Worm (Caenorhabditis elegans) whole organism, L2 larva: Measurements from ENCODE around the gene chtb-1.

Source experiments
- C34F6.9 ChIP-seq: fragments of 150-350 bp; optimal IDR thresholded peaks from 2 replicates; lab custom pipeline; 2014; ENCODE audit warnings: missing biosample characterization, missing genetic modification characterization
- F13H6.1 ChIP-seq: sonication (generic microtip); optimal IDR thresholded peaks from 2 replicates; lab custom pipeline; 2016; ENCODE audit warnings: missing genetic modification characterization, missing compliant biosample characterization
- R02D3.7 ChIP-seq: fragments of 150-350 bp; optimal IDR thresholded peaks from 2 replicates; lab custom pipeline; 2014; ENCODE audit warnings: missing biosample characterization, missing genetic modification characterization
- alr-1 ChIP-seq: fragments of 150-350 bp; optimal IDR thresholded peaks from 2 replicates; lab custom pipeline; 2014; ENCODE audit warnings: missing biosample characterization, missing genetic modification characterization
- aly-2 ChIP-seq: fragments of 150-350 bp; optimal IDR thresholded peaks from 2 replicates; lab custom pipeline; 2014; ENCODE audit warnings: missing biosample characterization, missing genetic modification characterization
- ama-1 ChIP-seq: fragments of 150-350 bp; optimal IDR thresholded peaks from 2 replicates; lab custom pipeline; 2018; ENCODE audit warnings: inconsistent platforms
- blmp-1 ChIP-seq: sonication (generic microtip); optimal IDR thresholded peaks from 2 replicates; lab custom pipeline; 2017; ENCODE audit warnings: missing genetic modification characterization, mild to moderate bottlenecking, missing compliant biosample characterization, antibody characterized with exemption, moderate library complexity; ENCODE audit not compliant: insufficient read depth
- ceh-82 ChIP-seq: fragments of 150-350 bp; optimal IDR thresholded peaks from 2 replicates; lab custom pipeline; 2014; ENCODE audit warnings: missing biosample characterization, missing genetic modification characterization
- crh-2 ChIP-seq: sonication (generic microtip); optimal IDR thresholded peaks from 2 replicates; lab custom pipeline; 2017; ENCODE audit warnings: missing biosample characterization, missing genetic modification characterization
- dmd-4 ChIP-seq: sonication (generic microtip); optimal IDR thresholded peaks from 2 replicates; lab custom pipeline; 2017; ENCODE audit warnings: missing biosample characterization, missing genetic modification characterization
- elt-3 ChIP-seq: sonication (generic microtip); optimal IDR thresholded peaks from 2 replicates; lab custom pipeline; 2017; ENCODE audit warnings: missing biosample characterization, missing genetic modification characterization
- fos-1 ChIP-seq: fragments of 150-350 bp; optimal IDR thresholded peaks from 2 replicates; lab custom pipeline; 2014; ENCODE audit warnings: missing biosample characterization, missing genetic modification characterization
- gmeb-1 ChIP-seq: fragments of 150-350 bp; optimal IDR thresholded peaks from 2 replicates; lab custom pipeline; 2014; ENCODE audit warnings: missing biosample characterization, missing genetic modification characterization
- lin-11 ChIP-seq: fragments of 150-350 bp; sonication (generic microtip); optimal IDR thresholded peaks from 2 replicates; lab custom pipeline; 2014; ENCODE audit warnings: missing biosample characterization, missing genetic modification characterization, inconsistent platforms, mixed read lengths
- lin-13 ChIP-seq: fragments of 150-350 bp; optimal IDR thresholded peaks from 2 replicates; lab custom pipeline; 2014; ENCODE audit warnings: missing biosample characterization, missing genetic modification reagents, missing genetic modification characterization
- lin-39 ChIP-seq: fragments of 150-350 bp; optimal IDR thresholded peaks from 2 replicates; lab custom pipeline; 2014; ENCODE audit warnings: missing biosample characterization, missing genetic modification reagents, missing genetic modification characterization
- lsy-2 ChIP-seq, 2 experiments: fragments of 150-350 bp in 1 of 2; sonication (generic microtip) in 1 of 2; optimal IDR thresholded peaks; 2 replicates each; lab custom pipeline; 2014 to 2017; ENCODE audit warnings: missing biosample characterization in 2 of 2, missing genetic modification characterization in 2 of 2
- mab-5 ChIP-seq: fragments of 150-350 bp; optimal IDR thresholded peaks from 2 replicates; lab custom pipeline; 2014; ENCODE audit warnings: missing biosample characterization, missing genetic modification characterization
- mdl-1 ChIP-seq, 2 experiments: fragments of 150-350 bp in 1 of 2; sonication (generic microtip) in 1 of 2; optimal IDR thresholded peaks; 2 replicates each; lab custom pipeline; 2017; ENCODE audit warnings: missing biosample characterization in 2 of 2, missing genetic modification characterization in 2 of 2
- nhr-10 ChIP-seq: sonication (generic microtip); optimal IDR thresholded peaks from 2 replicates; lab custom pipeline; 2017; ENCODE audit warnings: missing biosample characterization, missing genetic modification characterization
- nhr-11 ChIP-seq: fragments of 150-350 bp; optimal IDR thresholded peaks from 2 replicates; lab custom pipeline; 2014; ENCODE audit warnings: missing biosample characterization, missing genetic modification characterization
- nhr-12 ChIP-seq: fragments of 150-350 bp; optimal IDR thresholded peaks from 2 replicates; lab custom pipeline; 2014; ENCODE audit warnings: missing biosample characterization, missing genetic modification characterization
- nhr-129 ChIP-seq: fragments of 150-350 bp; optimal IDR thresholded peaks from 2 replicates; lab custom pipeline; 2014; ENCODE audit warnings: missing biosample characterization, missing genetic modification characterization
- nhr-23 ChIP-seq: fragments of 150-350 bp; optimal IDR thresholded peaks from 2 replicates; lab custom pipeline; 2014; ENCODE audit warnings: missing biosample characterization, missing genetic modification reagents, missing genetic modification characterization
- nhr-237 ChIP-seq: fragments of 150-350 bp; optimal IDR thresholded peaks from 2 replicates; lab custom pipeline; 2014; ENCODE audit warnings: missing biosample characterization, missing genetic modification characterization
- nhr-25 ChIP-seq: fragments of 150-350 bp; sonication (generic microtip); optimal IDR thresholded peaks from 3 replicates; lab custom pipeline; 2014; ENCODE audit warnings: missing biosample characterization, missing genetic modification characterization
- nhr-77 ChIP-seq: fragments of 150-350 bp; optimal IDR thresholded peaks from 2 replicates; lab custom pipeline; 2014; ENCODE audit warnings: missing biosample characterization, missing genetic modification characterization
- peb-1 ChIP-seq: fragments of 150-350 bp; optimal IDR thresholded peaks from 2 replicates; lab custom pipeline; 2014; ENCODE audit warnings: missing biosample characterization, missing genetic modification characterization
- sem-4 ChIP-seq: fragments of 150-350 bp; optimal IDR thresholded peaks from 2 replicates; lab custom pipeline; 2014; ENCODE audit warnings: missing biosample characterization, missing genetic modification reagents, missing genetic modification characterization
- skn-1 ChIP-seq: sonication (generic microtip); optimal IDR thresholded peaks from 2 replicates; lab custom pipeline; 2017; ENCODE audit warnings: missing biosample characterization, missing genetic modification characterization
- sma-3 ChIP-seq: sonication (generic microtip); optimal IDR thresholded peaks from 2 replicates; lab custom pipeline; 2016; ENCODE audit warnings: missing genetic modification reagents, missing genetic modification characterization, missing compliant biosample characterization
- sma-9 ChIP-seq, 2 experiments: fragments of 150-350 bp in 1 of 2; sonication (generic microtip) in 1 of 2; optimal IDR thresholded peaks; 2 replicates each; lab custom pipeline; 2014 to 2016; ENCODE audit warnings: missing genetic modification characterization in 2 of 2, mild to moderate bottlenecking in 1 of 2, missing biosample characterization in 1 of 2, missing compliant biosample characterization in 1 of 2, missing genetic modification reagents in 1 of 2, moderate library complexity in 1 of 2
- snpc-4 ChIP-seq: fragments of 150-350 bp; optimal IDR thresholded peaks from 2 replicates; lab custom pipeline; 2014; ENCODE audit warnings: missing biosample characterization, missing genetic modification characterization
- unc-39 ChIP-seq: fragments of 150-350 bp; optimal IDR thresholded peaks from 2 replicates; lab custom pipeline; 2014; ENCODE audit warnings: missing biosample characterization, missing genetic modification characterization
- unc-55 ChIP-seq: fragments of 150-350 bp; sonication (generic microtip); optimal IDR thresholded peaks from 3 replicates; lab custom pipeline; 2014; ENCODE audit warnings: missing biosample characterization, missing genetic modification reagents, missing genetic modification characterization
- unc-62 ChIP-seq: fragments of 150-350 bp; optimal IDR thresholded peaks from 2 replicates; lab custom pipeline; 2014; ENCODE audit warnings: missing biosample characterization, missing genetic modification reagents, missing genetic modification characterization
- zag-1 ChIP-seq: fragments of 150-350 bp; optimal IDR thresholded peaks from 2 replicates; lab custom pipeline; 2014; ENCODE audit warnings: missing biosample characterization, missing genetic modification characterization
- ztf-1 ChIP-seq: fragments of 200-800 bp; sonication (Bioruptor generic); conservative IDR thresholded peaks from 2 replicates; pipeline ENCODE4 v1.3.6; 2022; ENCODE audit warnings: missing genetic modification characterization, missing compliant biosample characterization
- ztf-11 ChIP-seq: sonication (generic microtip); optimal IDR thresholded peaks from 2 replicates; lab custom pipeline; 2017; ENCODE audit warnings: missing biosample characterization, missing genetic modification characterization
- ztf-4 ChIP-seq: fragments of 150-350 bp; optimal IDR thresholded peaks from 2 replicates; lab custom pipeline; 2014; ENCODE audit warnings: missing biosample characterization, missing genetic modification characterization

Gene chtb-1

DNA sequence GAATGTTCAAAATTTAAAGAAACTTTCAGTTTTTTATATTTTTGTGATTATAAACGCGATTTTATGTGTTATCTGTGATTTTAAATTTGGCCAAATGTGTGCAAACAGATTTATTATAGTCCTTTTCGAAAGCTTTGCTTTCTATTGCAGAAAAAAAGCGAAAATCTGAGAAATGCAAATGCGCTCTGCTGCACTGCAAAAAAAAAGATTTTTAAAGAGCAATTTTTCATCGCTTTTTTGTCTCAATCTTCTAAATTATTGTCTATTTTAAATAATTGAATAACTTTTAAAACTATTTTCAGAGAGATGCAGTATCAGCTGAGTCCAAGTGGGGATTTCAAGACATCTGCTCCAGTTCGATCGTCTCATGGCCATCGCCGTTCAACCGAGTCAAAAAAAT lies 33.3 kb downstream of the chtb-1 start, which contains the start of gene cpb-1:
Gene cpb-1 (plus strand): TSS at position 301 of the 400 bp plus-strand sequence.
- no peak for TF ChIP-seq lsy-2 (tag; optimal IDR thresholded peaks at IDR 0.05; lab: Kevin White, UChicago)
- TF ChIP-seq nhr-23 (tag; lab: Kevin White, UChicago) = no peak
- TF ChIP-seq nhr-77 (tag; lab: Kevin White, UChicago) = no peak
- TF ChIP-seq skn-1 (tag; lab: Kevin White, UChicago) = no peak
- no peak for TF ChIP-seq unc-55
- TF ChIP-seq ztf-11 (tag; lab: Kevin White, UChicago) = no peak
- TF ChIP-seq sma-3 = no peak
- TF ChIP-seq fos-1 (tag; lab: Kevin White, UChicago) = no peak
- TF ChIP-seq blmp-1 = no peak
- TF ChIP-seq F13H6.1 (tag; lab: Kevin White, UChicago) = no peak
- TF ChIP-seq zag-1 (tag; lab: Kevin White, UChicago) = no peak
- TF ChIP-seq unc-39 (tag; lab: Kevin White, UChicago) = no peak
- no peak for TF ChIP-seq gmeb-1 (tag; lab: Kevin White, UChicago)
- TF ChIP-seq, all 48 proteins: peak for 0

DNA sequence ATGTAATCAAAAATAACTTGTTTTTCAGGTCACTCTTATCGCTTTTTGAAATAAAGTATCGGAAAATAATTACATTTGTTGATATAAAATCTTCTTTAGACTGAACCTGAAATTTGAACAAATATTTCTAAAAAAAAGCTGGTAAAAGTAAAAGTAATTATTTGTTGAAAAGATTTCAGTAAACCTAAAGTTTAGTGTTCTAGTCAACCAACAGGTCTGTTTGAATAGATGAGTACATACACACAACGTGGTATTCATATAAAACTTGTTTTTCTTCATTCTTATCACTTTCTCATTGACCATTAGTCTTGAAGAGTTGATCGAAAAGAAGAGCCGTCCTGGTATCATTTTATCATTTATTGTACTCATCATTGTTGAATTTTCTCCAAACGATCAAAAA lies 35.6 kb downstream of the chtb-1 start, which contains the start of gene C40H1.9:
Gene C40H1.9 (plus strand): TSS at position 301 of the 400 bp plus-strand sequence.
- no peak for TF ChIP-seq unc-55
- TF ChIP-seq nhr-12 (tag; lab: Kevin White, UChicago) = no peak
- TF ChIP-seq sem-4 (tag; lab: Kevin White, UChicago) = no peak
- no peak for TF ChIP-seq ceh-82
- TF ChIP-seq ztf-1 = no peak
- no peak for TF ChIP-seq lin-11 (tag; lab: Kevin White, UChicago)
- no peak for TF ChIP-seq alr-1
- no peak for TF ChIP-seq zag-1 (tag; lab: Kevin White, UChicago)
- TF ChIP-seq R02D3.7 (tag; lab: Kevin White, UChicago) = no peak
- TF ChIP-seq nhr-129 (tag; lab: Kevin White, UChicago) = no peak
- no peak for TF ChIP-seq blmp-1
- no peak for TF ChIP-seq nhr-77 (tag; lab: Kevin White, UChicago)
- no peak for TF ChIP-seq elt-3 (tag; lab: Kevin White, UChicago)
- no peak for TF ChIP-seq C34F6.9
- no peak for TF ChIP-seq skn-1 (tag; lab: Kevin White, UChicago)
- TF ChIP-seq ztf-4 (tag; lab: Kevin White, UChicago) = no peak
- TF ChIP-seq unc-62 (GFP tag; lab: Kevin White, UChicago) = no peak
- no peak for TF ChIP-seq ama-1 (lab: Kevin White, UChicago)
- TF ChIP-seq F13H6.1 (tag; lab: Kevin White, UChicago) = no peak
- TF ChIP-seq, all 48 proteins: peak for 0

DNA sequence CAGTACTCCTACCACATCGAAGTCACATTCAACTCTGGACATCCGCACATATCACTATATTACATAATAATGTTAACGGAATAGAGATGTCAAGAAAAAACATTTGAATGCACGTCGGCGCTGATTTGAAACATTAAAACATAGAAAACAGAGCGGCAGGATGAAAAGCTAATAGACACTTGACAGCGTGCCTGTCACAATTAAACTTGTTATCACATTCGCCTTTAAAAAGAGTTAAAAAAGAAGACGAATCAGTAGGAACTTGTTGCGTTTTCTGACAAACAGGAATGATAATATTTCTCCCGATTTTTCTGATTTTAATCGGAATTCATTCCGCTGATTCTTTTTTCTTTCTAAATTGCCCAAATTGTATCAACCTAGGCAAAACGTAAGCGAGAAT lies 37.7 kb downstream of the chtb-1 start:
- TF ChIP-seq lsy-2 (tag; optimal IDR thresholded peaks at IDR 0.05; lab: Kevin White, UChicago) = no peak
- TF ChIP-seq mdl-1 (tag; optimal IDR thresholded peaks at IDR 0.05; lab: Kevin White, UChicago) = no peak
- TF ChIP-seq sma-9 (GFP tag; optimal IDR thresholded peaks at IDR 0.05; lab: Kevin White, UChicago) = no peak
- TF ChIP-seq sma-9 (tag; optimal IDR thresholded peaks at IDR 0.05; lab: Kevin White, UChicago) = no peak
- TF ChIP-seq ztf-1 = no peak
- no peak for TF ChIP-seq F13H6.1 (tag; lab: Kevin White, UChicago)
- TF ChIP-seq fos-1 (tag; lab: Kevin White, UChicago) = no peak
- no peak for TF ChIP-seq sem-4 (tag; lab: Kevin White, UChicago)
- TF ChIP-seq sma-3 = no peak
- TF ChIP-seq nhr-11 (tag; lab: Kevin White, UChicago) = no peak
- TF ChIP-seq lin-39 = no peak
- TF ChIP-seq ceh-82 = no peak
- TF ChIP-seq ztf-11 (tag; lab: Kevin White, UChicago) = no peak
- TF ChIP-seq peb-1 (tag; lab: Kevin White, UChicago) = no peak
- TF ChIP-seq C34F6.9 = no peak
- TF ChIP-seq mab-5 (tag; lab: Kevin White, UChicago) = no peak
- TF ChIP-seq nhr-10 (tag; lab: Kevin White, UChicago) = no peak
- no peak for TF ChIP-seq skn-1 (tag; lab: Kevin White, UChicago)
- TF ChIP-seq unc-39 (tag; lab: Kevin White, UChicago) = no peak
- no peak for TF ChIP-seq nhr-237 (tag; lab: Kevin White, UChicago)
- no peak for TF ChIP-seq nhr-12 (tag; lab: Kevin White, UChicago)
- TF ChIP-seq, all 48 proteins: peak for 0

DNA sequence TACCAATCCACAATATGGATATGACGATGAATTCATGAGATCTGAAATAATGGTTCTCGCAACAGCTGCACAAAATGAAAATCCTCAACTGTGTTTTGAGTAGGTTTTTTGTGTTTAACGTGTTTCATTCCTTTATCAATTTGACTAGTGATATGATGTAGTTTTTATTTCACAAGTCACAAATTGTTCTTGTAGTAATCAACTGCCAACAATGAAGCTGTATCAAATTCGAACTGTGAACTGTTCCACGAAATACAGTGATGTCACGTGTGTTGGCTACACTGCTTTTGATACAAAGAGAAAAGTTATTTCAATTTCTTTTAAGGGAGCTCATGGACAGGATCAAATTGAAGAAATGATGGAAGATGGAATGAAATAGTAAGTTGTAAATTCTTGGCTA lies 40.1 kb downstream of the chtb-1 start:
- TF ChIP-seq mab-5 (tag; lab: Kevin White, UChicago) (no peak), lin-13 (GFP tag; lab: Kevin White, UChicago) (no peak), unc-62 (GFP tag; lab: Kevin White, UChicago) (no peak), crh-2 (tag; lab: Kevin White, UChicago) (no peak), alr-1 (no peak), nhr-23 (tag; lab: Kevin White, UChicago) (no peak), nhr-25 (tag; lab: Kevin White, UChicago) (no peak), dmd-4 (no peak), fos-1 (tag; lab: Kevin White, UChicago) (no peak), snpc-4 (no peak), ceh-82 (no peak), lsy-2 (tag; optimal IDR thresholded peaks at IDR 0.05; lab: Kevin White, UChicago) (no peak), aly-2 (no peak), nhr-237 (tag; lab: Kevin White, UChicago) (no peak)
